Worm (Caenorhabditis elegans): ENCODE results near the gene cbn-1.

cbn-1 gene

DNA sequence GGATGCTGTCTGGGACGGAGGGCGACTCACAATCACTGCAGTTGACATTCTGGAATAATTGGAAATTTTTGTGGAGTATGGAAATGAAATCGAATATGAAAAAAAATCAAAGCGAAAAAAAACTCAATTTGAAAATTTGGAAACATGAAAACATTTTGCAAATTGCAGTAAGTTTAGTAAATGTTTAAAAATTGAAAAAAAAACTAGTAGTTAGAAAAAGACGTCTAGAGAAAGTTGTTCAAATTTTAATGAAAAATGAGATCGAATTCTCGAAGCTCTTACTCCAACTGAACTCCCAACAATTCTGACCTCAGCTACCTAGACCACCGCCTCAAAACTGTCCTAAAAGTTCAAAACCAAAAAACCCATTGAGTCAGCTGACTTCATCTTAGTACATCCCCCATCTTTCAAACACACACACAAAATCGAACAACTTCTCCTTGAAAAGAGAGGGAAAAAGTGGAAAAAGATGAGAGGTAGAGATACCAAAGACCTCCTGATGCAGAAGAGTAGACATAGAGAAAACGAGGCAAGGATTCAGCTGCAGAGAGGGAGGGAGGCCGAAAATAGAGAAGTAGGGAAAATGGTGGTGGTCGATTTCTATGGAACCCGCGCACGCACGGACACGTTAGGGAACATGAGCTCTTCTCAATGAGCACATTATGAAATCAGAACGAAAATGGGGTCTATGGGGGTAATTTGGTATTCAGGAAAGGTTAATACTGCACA lies 9.1 kb downstream of the cbn-1 start, which contains the start of gene K01A2.10:
K01A2.10 (minus strand) TSS at position 51 of the 729 bp plus-strand sequence.
- TF ChIP-seq lin-39 (tag; optimal IDR thresholded peaks at IDR 0.05), result peak; percentile 89
- TF ChIP-seq ztf-11 (tag; optimal IDR thresholded peaks at IDR 0.05), result no peak
- no peak for TF ChIP-seq nhr-67 (tag; optimal IDR thresholded peaks at IDR 0.05)
- no peak for TF ChIP-seq pqm-1 (tag; optimal IDR thresholded peaks at IDR 0.05)
- no peak for TF ChIP-seq nhr-237 (tag; optimal IDR thresholded peaks at IDR 0.05)
- TF ChIP-seq jun-1 (tag; optimal IDR thresholded peaks at IDR 0.05), result no peak
- TF ChIP-seq elt-3 (tag; optimal IDR thresholded peaks at IDR 0.05), result no peak
- peak; percentile 31 for TF ChIP-seq lin-15B (tag; optimal IDR thresholded peaks at IDR 0.05)
- no peak for TF ChIP-seq tbx-2 (tag; optimal IDR thresholded peaks at IDR 0.05)
- TF ChIP-seq ztf-4 (tag; optimal IDR thresholded peaks at IDR 0.05), result no peak
- TF ChIP-seq snpc-4 (tag; optimal IDR thresholded peaks at IDR 0.05), result peak; percentile 57
- TF ChIP-seq fkh-10 (GFP tag; optimal IDR thresholded peaks at IDR 0.05), result no peak
- TF ChIP-seq egl-5 (tag; optimal IDR thresholded peaks at IDR 0.05), result peak; percentile 80
- no peak for TF ChIP-seq skn-1 (tag; optimal IDR thresholded peaks at IDR 0.05)
- TF ChIP-seq nhr-43 (tag; optimal IDR thresholded peaks at IDR 0.05; ENCODE audit: poor library complexity, severe bottlenecking), result no peak
- peak; percentile 23 for TF ChIP-seq nhr-25 (tag; optimal IDR thresholded peaks at IDR 0.05)
- TF ChIP-seq mml-1 (tag; optimal IDR thresholded peaks at IDR 0.05), result no peak
- TF ChIP-seq lsy-12 (tag; optimal IDR thresholded peaks at IDR 0.05), result no peak
- TF ChIP-seq fkh-2 (tag; optimal IDR thresholded peaks at IDR 0.05), result no peak
- no peak for TF ChIP-seq egl-27 (tag; optimal IDR thresholded peaks at IDR 0.05)
- no peak for TF ChIP-seq zag-1 (tag; optimal IDR thresholded peaks at IDR 0.05)
- no peak for TF ChIP-seq ceh-16 (tag; optimal IDR thresholded peaks at IDR 0.05)
- no peak for TF ChIP-seq aly-2 (tag; optimal IDR thresholded peaks at IDR 0.05)
- peak; percentile 75 for TF ChIP-seq nfya-1 (tag; optimal IDR thresholded peaks at IDR 0.05; ENCODE audit: insufficient read depth)
- TF ChIP-seq unc-62 (GFP tag; optimal IDR thresholded peaks at IDR 0.05), result no peak
- no peak for TF ChIP-seq ama-1 (optimal IDR thresholded peaks at IDR 0.05)
- no peak for TF ChIP-seq pha-4 (tag; optimal IDR thresholded peaks at IDR 0.05)
- no peak for TF ChIP-seq daf-12 (tag; optimal IDR thresholded peaks at IDR 0.05)
- TF ChIP-seq ceh-28 (tag; optimal IDR thresholded peaks at IDR 0.05), result no peak
- TF ChIP-seq elt-1 (tag; optimal IDR thresholded peaks at IDR 0.05), result peak; percentile 4
- TF ChIP-seq hmg-11 (tag; optimal IDR thresholded peaks at IDR 0.05), result no peak

DNA sequence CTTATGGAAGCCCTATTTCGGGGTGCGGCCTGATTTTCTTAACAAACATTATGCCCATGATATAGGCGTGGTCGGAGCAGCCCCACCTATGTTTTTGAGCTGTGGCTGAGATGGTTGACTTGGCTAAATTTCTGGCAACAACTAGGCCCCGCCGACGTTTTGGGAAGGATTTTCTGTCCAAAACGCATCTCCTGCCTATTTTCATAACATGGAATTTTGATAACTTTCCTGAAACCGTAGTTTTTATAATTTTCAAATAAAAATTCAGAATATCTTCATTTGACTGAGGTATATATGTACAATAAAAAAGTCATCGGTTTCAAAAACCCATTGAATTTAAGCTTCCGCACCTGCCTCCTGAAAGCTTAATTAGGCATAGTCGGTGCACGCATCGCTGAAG lies 11.1 kb downstream of the cbn-1 start:
- TF ChIP-seq eor-1 (tag; optimal IDR thresholded peaks at IDR 0.05), result no peak
- TF ChIP-seq ceh-9 (tag; optimal IDR thresholded peaks at IDR 0.05), result no peak
- no peak for TF ChIP-seq fos-1 (tag; optimal IDR thresholded peaks at IDR 0.05)
- TF ChIP-seq ZK546.5 (tag; optimal IDR thresholded peaks at IDR 0.05), result no peak
- TF ChIP-seq nhr-25 (tag; optimal IDR thresholded peaks at IDR 0.05), result no peak
- TF ChIP-seq mml-1 (tag; optimal IDR thresholded peaks at IDR 0.05), result no peak
- no peak for TF ChIP-seq aly-2 (tag; optimal IDR thresholded peaks at IDR 0.05)
- TF ChIP-seq nfya-1 (tag; optimal IDR thresholded peaks at IDR 0.05; ENCODE audit: insufficient read depth), result no peak
- TF ChIP-seq snpc-4 (tag; optimal IDR thresholded peaks at IDR 0.05), result no peak
- TF ChIP-seq tbx-2 (tag; optimal IDR thresholded peaks at IDR 0.05), result no peak

DNA sequence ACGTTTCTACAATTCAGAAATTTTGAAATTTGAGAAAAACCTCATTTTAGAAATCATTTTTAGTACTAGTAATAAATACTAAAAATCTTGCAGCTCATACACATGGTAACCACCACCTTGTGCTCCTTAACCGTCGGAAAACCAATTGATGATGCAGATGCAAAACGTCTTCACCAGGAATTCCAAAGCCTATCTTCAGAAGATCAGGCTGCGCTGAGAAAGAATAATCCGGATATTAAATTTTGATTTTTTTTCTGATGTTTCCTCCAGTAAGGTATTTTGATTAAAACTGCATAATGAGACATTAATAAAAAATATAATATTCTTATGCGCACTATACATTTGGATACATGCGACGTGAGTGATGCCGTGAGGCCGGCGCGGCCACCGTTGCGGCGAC lies 11.5 kb downstream of the cbn-1 start:
- TF ChIP-seq nhr-25 (tag; optimal IDR thresholded peaks at IDR 0.05) (no peak), ceh-28 (tag; optimal IDR thresholded peaks at IDR 0.05) (no peak), nhr-43 (tag; optimal IDR thresholded peaks at IDR 0.05; ENCODE audit: poor library complexity, severe bottlenecking) (no peak), ceh-9 (tag; optimal IDR thresholded peaks at IDR 0.05) (no peak), unc-39 (tag; optimal IDR thresholded peaks at IDR 0.05) (no peak), eor-1 (tag; optimal IDR thresholded peaks at IDR 0.05) (no peak), ceh-82 (tag; optimal IDR thresholded peaks at IDR 0.05) (no peak), pha-4 (tag; optimal IDR thresholded peaks at IDR 0.05) (no peak)

DNA sequence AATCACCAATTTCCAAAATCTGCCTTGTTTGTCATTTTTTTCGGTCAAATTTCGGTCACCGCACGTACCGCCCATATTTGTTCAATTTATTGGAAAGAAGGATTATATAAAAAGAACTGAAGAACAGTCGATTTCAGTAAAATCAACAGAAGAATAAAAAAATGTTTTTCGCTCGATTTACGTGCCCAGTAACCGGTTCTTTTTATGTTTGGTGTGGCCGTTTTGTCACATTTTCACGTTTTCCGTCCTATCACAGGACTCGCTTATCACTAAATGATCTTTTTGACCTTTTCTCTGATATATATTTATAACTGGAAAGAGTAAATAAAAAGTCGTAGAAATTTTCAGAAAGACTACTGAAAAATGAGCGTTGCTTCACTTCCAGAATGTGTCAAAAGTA lies 12.9 kb downstream of the cbn-1 start, which contains the start of gene far-7:
far-7 (plus strand) TSS at position 331 of the 400 bp plus-strand sequence.
- TF ChIP-seq ama-1 (optimal IDR thresholded peaks at IDR 0.05) (peak; percentile 56), ztf-4 (tag; optimal IDR thresholded peaks at IDR 0.05) (no peak)
